Fruit fly (Drosophila melanogaster) whole organism, embryonic: ENCODE measurements around the gene Ac3.

ENCODE experiments used
- Bdp1 ChIP-seq: fragments of 200-800 bp; sonication (Bioruptor generic); optimal IDR thresholded peaks from 3 replicates; lab custom pipeline; 2016; ENCODE audit warnings: missing biosample characterization, missing genetic modification characterization
- CG11247 ChIP-seq: fragments of 200-800 bp; sonication (Bioruptor generic); IDR thresholded peaks from 2 replicates; pipeline ENCODE4 v1.3.6; 2022; ENCODE audit warnings: missing biosample characterization, missing genetic modification characterization
- CG11456 ChIP-seq: fragments of 200-800 bp; sonication (Bioruptor generic); IDR thresholded peaks from 3 replicates; pipeline ENCODE4 v1.3.6; 2022; ENCODE audit warnings: missing biosample characterization, missing genetic modification characterization
- CG12104 ChIP-seq: fragments of 200-800 bp; sonication (Bioruptor generic); optimal IDR thresholded peaks from 3 replicates; lab custom pipeline; 2016; ENCODE audit warnings: missing biosample characterization, missing genetic modification characterization
- CG12236 ChIP-seq: fragments of 200-800 bp; sonication (Bioruptor generic); optimal IDR thresholded peaks from 2 replicates; lab custom pipeline; 2016; ENCODE audit warnings: missing biosample characterization, missing genetic modification characterization
- CG13296 ChIP-seq: fragments of 200-800 bp; sonication (Bioruptor generic); optimal IDR thresholded peaks from 3 replicates; lab custom pipeline; 2018; ENCODE audit warnings: missing biosample characterization, mild to moderate bottlenecking, missing genetic modification characterization
- CG14965 ChIP-seq: fragments of 200-800 bp; sonication (Bioruptor generic); optimal IDR thresholded peaks from 2 replicates; lab custom pipeline; 2016; ENCODE audit warnings: missing biosample characterization, missing genetic modification characterization, borderline replicate concordance
- CG15011 ChIP-seq: fragments of 200-800 bp; sonication (Bioruptor generic); optimal IDR thresholded peaks from 3 replicates; lab custom pipeline; 2018; ENCODE audit warnings: missing biosample characterization, mild to moderate bottlenecking, missing genetic modification characterization
- CG1603 ChIP-seq: fragments of 200-800 bp; sonication (Bioruptor generic); optimal IDR thresholded peaks from 2 replicates; lab custom pipeline; 2019; ENCODE audit warnings: missing biosample characterization, mild to moderate bottlenecking, missing genetic modification characterization, moderate library complexity
- CG16813 ChIP-seq: fragments of 200-800 bp; sonication (Bioruptor generic); IDR thresholded peaks from 3 replicates; pipeline ENCODE4 v1.3.6; 2022; ENCODE audit warnings: missing biosample characterization, missing genetic modification characterization; ENCODE audit not compliant: partially characterized antibody
- CG17361 ChIP-seq: fragments of 200-800 bp; sonication (Bioruptor generic); IDR thresholded peaks from 3 replicates; pipeline ENCODE4 v1.3.6; 2022; ENCODE audit warnings: missing biosample characterization, missing genetic modification characterization
- CG17912 ChIP-seq: fragments of 200-800 bp; sonication (Bioruptor generic); optimal IDR thresholded peaks from 2 replicates; lab custom pipeline; 2018; ENCODE audit warnings: missing biosample characterization, mild to moderate bottlenecking, missing genetic modification characterization
- CG18764 ChIP-seq: fragments of 200-800 bp; sonication (Bioruptor generic); optimal IDR thresholded peaks from 3 replicates; lab custom pipeline; 2016; ENCODE audit warnings: missing biosample characterization, missing genetic modification characterization
- CG34422 ChIP-seq: fragments of 200-800 bp; sonication (Bioruptor generic); IDR thresholded peaks from 3 replicates; pipeline ENCODE4 v1.3.6; 2022; ENCODE audit warnings: missing biosample characterization, missing genetic modification characterization
- CG4328 ChIP-seq: fragments of 200-800 bp; sonication (Bioruptor generic); optimal IDR thresholded peaks from 3 replicates; lab custom pipeline; 2017; ENCODE audit warnings: missing biosample characterization, missing genetic modification reagents, missing genetic modification characterization
- CG43689 ChIP-seq: fragments of 200-800 bp; sonication (Bioruptor generic); IDR thresholded peaks from 2 replicates; pipeline ENCODE4 v1.3.6; 2022; ENCODE audit warnings: missing biosample characterization, missing genetic modification characterization
- CG6654 ChIP-seq: fragments of 200-800 bp; sonication (Bioruptor generic); optimal IDR thresholded peaks from 2 replicates; lab custom pipeline; 2017; ENCODE audit warnings: missing biosample characterization, mild to moderate bottlenecking, missing genetic modification characterization
- CG6689 ChIP-seq: fragments of 200-800 bp; sonication (Bioruptor generic); IDR thresholded peaks from 2 replicates; pipeline ENCODE4 v1.3.6; 2022; ENCODE audit warnings: missing biosample characterization, missing genetic modification characterization
- CG7271 ChIP-seq: fragments of 200-800 bp; sonication (Bioruptor generic); optimal IDR thresholded peaks from 2 replicates; lab custom pipeline; 2018; ENCODE audit warnings: missing biosample characterization, mild to moderate bottlenecking, missing genetic modification characterization, moderate library complexity
- CG7357 ChIP-seq: fragments of 200-800 bp; sonication (Bioruptor generic); IDR thresholded peaks from 3 replicates; pipeline ENCODE4 v1.3.6; 2022; ENCODE audit warnings: missing biosample characterization, missing genetic modification characterization
- CG7839 ChIP-seq: fragments of 200-800 bp; sonication (Bioruptor generic); optimal IDR thresholded peaks from 3 replicates; lab custom pipeline; 2018; ENCODE audit warnings: missing biosample characterization, mild to moderate bottlenecking, missing genetic modification characterization, moderate library complexity
- Chrac-16 ChIP-seq: fragments of 200-800 bp; sonication (Bioruptor generic); optimal IDR thresholded peaks from 3 replicates; lab custom pipeline; 2016; ENCODE audit warnings: missing biosample characterization, missing genetic modification characterization
- E2f2 ChIP-seq: fragments of 200-800 bp; sonication (Bioruptor generic); IDR thresholded peaks from 2 replicates; pipeline ENCODE4 v1.3.6; 2022; ENCODE audit warnings: missing biosample characterization, missing genetic modification characterization
- Fer1 ChIP-seq: fragments of 200-800 bp; sonication (Bioruptor generic); optimal IDR thresholded peaks from 2 replicates; lab custom pipeline; 2017; ENCODE audit warnings: missing biosample characterization, mild to moderate bottlenecking, missing genetic modification characterization
- HLHmδ ChIP-seq: fragments of 200-800 bp; sonication (Bioruptor generic); optimal IDR thresholded peaks from 2 replicates; lab custom pipeline; 2018; ENCODE audit warnings: missing biosample characterization, mild to moderate bottlenecking, missing genetic modification characterization, moderate library complexity
- Kr ChIP-seq: fragments of 200-800 bp; sonication (Bioruptor generic); optimal IDR thresholded peaks from 2 replicates; lab custom pipeline; 2017; ENCODE audit warnings: missing biosample characterization, mild to moderate bottlenecking, missing genetic modification characterization
- Opbp ChIP-seq: fragments of 200-800 bp; sonication (Bioruptor generic); IDR thresholded peaks from 3 replicates; pipeline ENCODE4 v1.3.6; 2022; ENCODE audit warnings: missing biosample characterization, missing genetic modification characterization; ENCODE audit not compliant: partially characterized antibody
- Tbp ChIP-seq: fragments of >200 bp; optimal IDR thresholded peaks from 2 replicates; lab custom pipeline; 2018; ENCODE audit warnings: missing biosample characterization, missing genetic modification characterization
- ac ChIP-seq: fragments of 200-800 bp; sonication (Bioruptor generic); optimal IDR thresholded peaks from 3 replicates; lab custom pipeline; 2017; ENCODE audit warnings: missing biosample characterization, mild to moderate bottlenecking, missing genetic modification characterization
- bigmax ChIP-seq: fragments of 200-800 bp; sonication (Bioruptor generic); optimal IDR thresholded peaks from 2 replicates; lab custom pipeline; 2018; ENCODE audit warnings: missing biosample characterization, mild to moderate bottlenecking, missing genetic modification characterization
- btn ChIP-seq: fragments of 200-800 bp; sonication (Bioruptor generic); optimal IDR thresholded peaks from 2 replicates; lab custom pipeline; 2016; ENCODE audit warnings: missing biosample characterization, missing genetic modification characterization
- cg ChIP-seq: fragments of 200-800 bp; sonication (Bioruptor generic); optimal IDR thresholded peaks from 3 replicates; lab custom pipeline; 2019; ENCODE audit warnings: missing biosample characterization, mild to moderate bottlenecking, missing genetic modification characterization, moderate library complexity
- chinmo ChIP-seq: fragments of 200-800 bp; sonication (Bioruptor generic); IDR thresholded peaks from 4 replicates; pipeline ENCODE4 v1.3.6; 2022; ENCODE audit warnings: missing biosample characterization, missing genetic modification characterization; ENCODE audit not compliant: partially characterized antibody
- dimm ChIP-seq: fragments of 200-800 bp; sonication (Bioruptor generic); IDR thresholded peaks from 2 replicates; pipeline ENCODE4 v1.3.6; 2022; ENCODE audit warnings: missing biosample characterization, missing genetic modification characterization
- dmrt11E ChIP-seq: fragments of 200-800 bp; sonication (Bioruptor generic); optimal IDR thresholded peaks from 3 replicates; lab custom pipeline; 2018; ENCODE audit warnings: missing biosample characterization, mild to moderate bottlenecking, missing genetic modification characterization, moderate library complexity
- esg ChIP-seq: fragments of 200-800 bp; sonication (Bioruptor generic); conservative IDR thresholded peaks from 2 replicates; pipeline ENCODE4 v1.3.6; 2022; ENCODE audit warnings: missing biosample characterization, missing genetic modification characterization
- gfzf ChIP-seq: fragments of 200-800 bp; sonication (Bioruptor generic); optimal IDR thresholded peaks from 2 replicates; lab custom pipeline; 2016; ENCODE audit warnings: missing biosample characterization, mild to moderate bottlenecking, missing genetic modification characterization, moderate library complexity
- h ChIP-seq: fragments of >200 bp; optimal IDR thresholded peaks from 2 replicates; lab custom pipeline; 2017
- ind ChIP-seq: fragments of 200-800 bp; sonication (Bioruptor generic); optimal IDR thresholded peaks from 3 replicates; lab custom pipeline; 2016; ENCODE audit warnings: missing biosample characterization, missing genetic modification characterization
- jumu ChIP-seq: fragments of 200-800 bp; sonication (Bioruptor generic); optimal IDR thresholded peaks from 3 replicates; lab custom pipeline; 2016; ENCODE audit warnings: missing biosample characterization, missing genetic modification characterization
- kah ChIP-seq: fragments of 200-800 bp; sonication (Bioruptor generic); optimal IDR thresholded peaks from 2 replicates; lab custom pipeline; 2018; ENCODE audit warnings: missing biosample characterization, mild to moderate bottlenecking, missing genetic modification characterization
- maf-S ChIP-seq: fragments of 200-800 bp; sonication (Bioruptor generic); optimal IDR thresholded peaks from 2 replicates; lab custom pipeline; 2016; ENCODE audit warnings: missing biosample characterization, missing genetic modification characterization
- peb ChIP-seq: fragments of 200-800 bp; sonication (Bioruptor generic); IDR thresholded peaks from 2 replicates; pipeline ENCODE4 v1.3.6; 2022; ENCODE audit warnings: missing biosample characterization, missing genetic modification characterization
- ranshi ChIP-seq: fragments of 200-800 bp; sonication (Bioruptor generic); IDR thresholded peaks from 2 replicates; pipeline ENCODE4 v1.3.6; 2022; ENCODE audit warnings: missing biosample characterization, missing genetic modification characterization
- sens ChIP-seq: fragments of 200-800 bp; sonication (Bioruptor generic); peaks from one replicate; lab custom pipeline; 2016; ENCODE audit warnings: missing biosample characterization, missing genetic modification characterization
- sens-2 ChIP-seq: fragments of 200-800 bp; sonication (Bioruptor generic); IDR thresholded peaks from 2 replicates; pipeline ENCODE4 v1.3.6; 2022; ENCODE audit warnings: missing biosample characterization, missing genetic modification characterization
- sima ChIP-seq: fragments of 200-800 bp; sonication (Bioruptor generic); optimal IDR thresholded peaks from 2 replicates; lab custom pipeline; 2016; ENCODE audit warnings: missing biosample characterization, missing genetic modification characterization
- stwl ChIP-seq: fragments of 200-800 bp; sonication (Bioruptor generic); optimal IDR thresholded peaks from 3 replicates; lab custom pipeline; 2018; ENCODE audit warnings: missing biosample characterization, mild to moderate bottlenecking, missing genetic modification characterization, moderate library complexity
- trh ChIP-seq: fragments of 200-800 bp; sonication (Bioruptor generic); optimal IDR thresholded peaks from 2 replicates; lab custom pipeline; 2016; ENCODE audit warnings: missing biosample characterization, missing genetic modification characterization
- wdn ChIP-seq: fragments of 200-800 bp; sonication (Bioruptor generic); IDR thresholded peaks from 2 replicates; pipeline ENCODE4 v1.3.6; 2022; ENCODE audit warnings: missing biosample characterization, missing genetic modification characterization
- zen2 ChIP-seq: fragments of 200-800 bp; sonication (Bioruptor generic); IDR thresholded peaks from 3 replicates; pipeline ENCODE4 v1.3.6; 2022; ENCODE audit warnings: missing biosample characterization, missing genetic modification characterization; ENCODE audit not compliant: partially characterized antibody
- zfh2 ChIP-seq: fragments of 200-800 bp; sonication (Bioruptor generic); optimal IDR thresholded peaks from 2 replicates; lab custom pipeline; 2016; ENCODE audit warnings: missing biosample characterization, missing genetic modification characterization

The Ac3 gene

DNA sequence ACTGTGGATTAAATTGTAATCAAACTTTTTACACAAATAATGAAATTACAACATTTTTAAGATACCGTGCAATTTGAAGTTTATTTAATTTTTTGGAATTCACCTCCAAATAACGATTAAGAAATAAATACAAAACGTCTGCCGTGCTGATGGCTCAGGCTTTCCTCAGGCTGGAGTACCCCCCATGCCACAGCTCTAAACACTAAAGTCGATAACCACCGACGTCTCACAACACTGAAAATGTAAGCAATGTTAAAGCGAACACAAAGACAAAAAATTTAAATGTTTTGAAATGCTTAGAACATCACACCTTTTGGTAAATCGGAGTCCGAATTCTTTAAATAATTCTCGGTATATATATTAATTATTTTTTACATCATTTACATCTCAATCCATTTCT, 25.0 kb downstream of the Ac3 start (continued):
- TF ChIP-seq chinmo (GFP tag; lab: Robert Waterston, UW) (0 out of 4 replicates have a peak, but pooled peaks have one; percentile 26), CG6689 (GFP tag; lab: Robert Waterston, UW) (peak; percentile 60), jumu (GFP tag; lab: Kevin White, UChicago) (peak; percentile 69), maf-S (peak; percentile 45), CG12236 (peak; percentile 27), stwl (tag; lab: Kevin White, UChicago) (peak; percentile 85), kah (no peak), CG17361 (peak; percentile 61; the same call in 2 of the 3 replicates), Tbp (GFP tag; lab: Kevin White, UChicago) (no peak), CG13296 (GFP tag; lab: Kevin White, UChicago) (peak; percentile 27), CG34422 (GFP tag; lab: Robert Waterston, UW) (no peak), sens-2 (GFP tag; lab: Robert Waterston, UW) (no peak), CG7357 (GFP tag; lab: Robert Waterston, UW) (peak; percentile 48; the same call in 2 of the 3 replicates), wdn (GFP tag; lab: Robert Waterston, UW) (peak; percentile 15; the same call in 1 of the 2 replicates), zen2 (GFP tag; lab: Robert Waterston, UW) (no peak), HLHmδ (no peak), CG11456 (GFP tag; lab: Robert Waterston, UW) (no peak), CG12104 (GFP tag; lab: Kevin White, UChicago) (no peak), Bdp1 (GFP tag; lab: Kevin White, UChicago) (no peak), Chrac-16 (peak; percentile 73), sima (GFP tag; lab: Kevin White, UChicago) (no peak), CG1603 (tag; lab: Kevin White, UChicago) (peak; percentile 62), bigmax (GFP tag; lab: Kevin White, UChicago) (no peak), Opbp (GFP tag; lab: Robert Waterston, UW) (0 out of 3 replicates have a peak, but pooled peaks have one; percentile 32), sens (GFP tag; lab: Kevin White, UChicago) (peak; percentile 85), dimm (GFP tag; lab: Robert Waterston, UW) (peak; percentile 14; the same call in 1 of the 2 replicates), CG43689 (GFP tag; lab: Robert Waterston, UW) (no peak), E2f2 (GFP tag; lab: Robert Waterston, UW) (peak; percentile 77), CG6654 (GFP tag; lab: Kevin White, UChicago) (no peak), CG14965 (GFP tag; lab: Kevin White, UChicago) (no peak), dmrt11E (tag; lab: Kevin White, UChicago) (peak; percentile 31), btn (GFP tag; lab: Kevin White, UChicago) (peak; percentile 14), cg (GFP tag; lab: Kevin White, UChicago) (no peak), ac (GFP tag; lab: Kevin White, UChicago) (no peak), CG11247 (GFP tag; lab: Robert Waterston, UW) (no peak), CG16813 (0 out of 3 replicates have a peak, but pooled peaks have one; percentile 23), peb (GFP tag; lab: Robert Waterston, UW) (no peak; the same call in 1 of the 2 replicates), ranshi (GFP tag; lab: Robert Waterston, UW) (no peak; the same call in 1 of the 2 replicates), gfzf (GFP tag; lab: Kevin White, UChicago) (no peak), CG18764 (GFP tag; lab: Kevin White, UChicago) (peak; percentile 11), trh (no peak), zfh2 (peak; percentile 74), esg (GFP tag; lab: Robert Waterston, UW) (no peak), CG4328 (GFP tag; lab: Kevin White, UChicago) (peak; percentile 44), ind (GFP tag; lab: Kevin White, UChicago) (peak; percentile 63), Fer1 (peak; percentile 58), CG15011 (GFP tag; lab: Kevin White, UChicago) (no peak), h (lab: Kevin White, UChicago) (no peak), CG17912 (no peak), CG7839 (tag; lab: Kevin White, UChicago) (peak; percentile 60), CG7271 (tag; lab: Kevin White, UChicago) (no peak), Kr (GFP tag; lab: Kevin White, UChicago) (no peak)
